Worm (Caenorhabditis elegans) whole organism, late embryonic: ENCODE data around the gene Y75B7AR.1.

Source experiments
- ceh-24 ChIP-seq: sonication (generic microtip); optimal IDR thresholded peaks from 2 replicates; lab custom pipeline; 2016; ENCODE audit warnings: mild to moderate bottlenecking, missing genetic modification characterization, missing compliant biosample characterization
- hlh-15 ChIP-seq: sonication (generic microtip); optimal IDR thresholded peaks from 2 replicates; lab custom pipeline; 2016; ENCODE audit warnings: missing genetic modification characterization, missing compliant biosample characterization
- hlh-8 ChIP-seq: sonication (generic microtip); optimal IDR thresholded peaks from 2 replicates; lab custom pipeline; 2016; ENCODE audit warnings: missing genotype, missing genetic modification characterization, missing compliant biosample characterization

ce11 chrV:1433419-1433765, 40.6 kb upstream of the Y75B7AR.1 start:
- TF ChIP-seq hlh-15 (no peak), ceh-24 (no peak), hlh-8 (tag; lab: Kevin White, UChicago) (no peak)
